Fruit fly (Drosophila melanogaster): ENCODE measurements around the gene CG13305.

- no peak for TF ChIP-seq Pif1A (GFP tag; optimal IDR thresholded peaks at IDR 0.05)
- no peak for TF ChIP-seq CG17806 (tag; optimal IDR thresholded peaks at IDR 0.05)
- TF ChIP-seq EcR (GFP tag; optimal IDR thresholded peaks at IDR 0.05) = no peak
- TF ChIP-seq CG12605 (GFP tag; IDR thresholded peaks at IDR 0.05) = no peak
- TF ChIP-seq rn (GFP tag; IDR thresholded peaks at IDR 0.05) = no peak
- no peak for TF ChIP-seq CG8159 (tag; optimal IDR thresholded peaks at IDR 0.05)
- TF ChIP-seq Snoo (tag; optimal IDR thresholded peaks at IDR 0.05) = no peak
- no peak for TF ChIP-seq CG9948 (tag; optimal IDR thresholded peaks at IDR 0.05)
- TF ChIP-seq CG4496 (GFP tag; IDR thresholded peaks at IDR 0.05) = no peak
- TF ChIP-seq CG34367 (tag; optimal IDR thresholded peaks at IDR 0.05) = no peak
Observed at dm6 chr3L:8660800-8661199, 14.2 kb upstream of the CG13305 start.

Data from whole organism, pupa.